Fruit fly (Drosophila melanogaster) whole organism, embryonic: ENCODE data around the gene Pi4KIIalpha.

Experiments used
- Aef1 ChIP-seq: fragments of 200-800 bp; sonication (Bioruptor generic); IDR thresholded peaks from 3 replicates; pipeline ENCODE4 v1.3.6; 2022; ENCODE audit warnings: missing biosample characterization, missing genetic modification characterization
- B-H2 ChIP-seq: fragments of 200-800 bp; sonication (Bioruptor generic); optimal IDR thresholded peaks from 2 replicates; lab custom pipeline; 2018; ENCODE audit warnings: missing biosample characterization, mild to moderate bottlenecking, missing genetic modification characterization
- Bdp1 ChIP-seq: fragments of 200-800 bp; sonication (Bioruptor generic); optimal IDR thresholded peaks from 3 replicates; lab custom pipeline; 2016; ENCODE audit warnings: missing biosample characterization, missing genetic modification characterization
- CG10431 ChIP-seq: fragments of 200-800 bp; sonication (Bioruptor generic); optimal IDR thresholded peaks from 3 replicates; lab custom pipeline; 2018; ENCODE audit warnings: missing biosample characterization, mild to moderate bottlenecking, missing genetic modification characterization
- CG10654 ChIP-seq: fragments of 200-800 bp; sonication (Bioruptor generic); optimal IDR thresholded peaks from 2 replicates; lab custom pipeline; 2016; ENCODE audit warnings: missing biosample characterization, missing genetic modification characterization
- CG10979 ChIP-seq: fragments of 200-800 bp; sonication (Bioruptor generic); optimal IDR thresholded peaks from 2 replicates; lab custom pipeline; 2018; ENCODE audit warnings: missing biosample characterization, mild to moderate bottlenecking, missing genetic modification characterization, moderate library complexity
- CG12299 ChIP-seq: fragments of 200-800 bp; sonication (Bioruptor generic); optimal IDR thresholded peaks from 2 replicates; lab custom pipeline; 2018; ENCODE audit warnings: missing biosample characterization, mild to moderate bottlenecking, missing genetic modification characterization
- CG12659 ChIP-seq: fragments of 200-800 bp; sonication (Bioruptor generic); optimal IDR thresholded peaks from 3 replicates; lab custom pipeline; 2017; ENCODE audit warnings: mild to moderate bottlenecking, missing biosample characterization, missing genetic modification reagents, missing genetic modification characterization
- CG12744 ChIP-seq: fragments of 200-800 bp; sonication (Bioruptor generic); optimal IDR thresholded peaks from 2 replicates; lab custom pipeline; 2016; ENCODE audit warnings: missing biosample characterization, missing genetic modification characterization
- CG14014 ChIP-seq: fragments of 200-800 bp; sonication (Bioruptor generic); IDR thresholded peaks from 2 replicates; pipeline ENCODE4 v1.3.6; 2022; ENCODE audit warnings: missing biosample characterization, missing genetic modification characterization
- CG14710 ChIP-seq: fragments of 200-800 bp; sonication (Bioruptor generic); optimal IDR thresholded peaks from 3 replicates; lab custom pipeline; 2019; ENCODE audit warnings: missing biosample characterization, mild to moderate bottlenecking, missing genetic modification characterization, moderate library complexity
- CG17359 ChIP-seq: fragments of 200-800 bp; sonication (Bioruptor generic); optimal IDR thresholded peaks from 3 replicates; lab custom pipeline; 2018; ENCODE audit warnings: missing biosample characterization, mild to moderate bottlenecking, missing genetic modification characterization, moderate library complexity
- CG17829 ChIP-seq: fragments of 200-800 bp; optimal IDR thresholded peaks from 2 replicates; lab custom pipeline; 2019; ENCODE audit warnings: missing biosample characterization, mild to moderate bottlenecking, missing genetic modification characterization, moderate library complexity
- CG18599 ChIP-seq: fragments of 200-800 bp; sonication (Bioruptor generic); optimal IDR thresholded peaks from 3 replicates; lab custom pipeline; 2017; ENCODE audit warnings: missing biosample characterization, missing genetic modification characterization, mild to moderate bottlenecking, moderate library complexity, missing genetic modification reagents
- CG30020 ChIP-seq: fragments of 200-800 bp; optimal IDR thresholded peaks from 2 replicates; lab custom pipeline; 2019; ENCODE audit warnings: missing biosample characterization, mild to moderate bottlenecking, missing genetic modification characterization, moderate library complexity
- CG32772 ChIP-seq: fragments of 200-800 bp; sonication (Bioruptor generic); IDR thresholded peaks from 2 replicates; pipeline ENCODE4 v1.3.6; 2022; ENCODE audit warnings: missing biosample characterization, missing genetic modification characterization
- CG4854 ChIP-seq: fragments of 200-800 bp; sonication (Bioruptor generic); optimal IDR thresholded peaks from 2 replicates; lab custom pipeline; 2016; ENCODE audit warnings: missing biosample characterization, missing genetic modification characterization, inconsistent platforms
- CG6272 ChIP-seq: fragments of 200-800 bp; sonication (Bioruptor generic); IDR thresholded peaks from 2 replicates; pipeline ENCODE4 v1.3.6; 2022; ENCODE audit warnings: missing biosample characterization, missing genetic modification characterization
- CG6854 ChIP-seq: fragments of 200-800 bp; sonication (Bioruptor generic); optimal IDR thresholded peaks from 3 replicates; lab custom pipeline; 2017; ENCODE audit warnings: missing biosample characterization, mild to moderate bottlenecking, missing genetic modification characterization
- CG7372 ChIP-seq: fragments of 200-800 bp; sonication (Bioruptor generic); IDR thresholded peaks from 2 replicates; pipeline ENCODE4 v1.3.6; 2022; ENCODE audit warnings: missing biosample characterization, missing genetic modification characterization
- CG7839 ChIP-seq: fragments of 200-800 bp; sonication (Bioruptor generic); optimal IDR thresholded peaks from 3 replicates; lab custom pipeline; 2018; ENCODE audit warnings: missing biosample characterization, mild to moderate bottlenecking, missing genetic modification characterization, moderate library complexity
- CG8089 ChIP-seq: fragments of 200-800 bp; sonication (Bioruptor generic); optimal IDR thresholded peaks from 3 replicates; lab custom pipeline; 2016; ENCODE audit warnings: missing biosample characterization, missing genetic modification characterization
- CG8765 ChIP-seq: fragments of 200-800 bp; sonication (Bioruptor generic); IDR thresholded peaks from 2 replicates; pipeline ENCODE4 v1.3.6; 2022; ENCODE audit warnings: missing biosample characterization, missing genetic modification characterization
- CG8944 ChIP-seq: fragments of 200-800 bp; sonication (Bioruptor generic); optimal IDR thresholded peaks from 3 replicates; lab custom pipeline; 2016; ENCODE audit warnings: missing biosample characterization, missing genetic modification characterization
- CG9932 ChIP-seq: fragments of 200-800 bp; sonication (Bioruptor generic); IDR thresholded peaks from 2 replicates; pipeline ENCODE4 v1.3.6; 2022; ENCODE audit warnings: missing biosample characterization, missing genetic modification characterization
- CoRest ChIP-seq: fragments of 200-800 bp; sonication (Bioruptor generic); optimal IDR thresholded peaks from 3 replicates; lab custom pipeline; 2018; ENCODE audit warnings: missing biosample characterization, mild to moderate bottlenecking, missing genetic modification characterization, moderate library complexity
- D19A ChIP-seq: fragments of 200-800 bp; optimal IDR thresholded peaks from 3 replicates; lab custom pipeline; 2019; ENCODE audit warnings: missing biosample characterization, mild to moderate bottlenecking, missing genetic modification characterization, moderate library complexity
- E2f2 ChIP-seq: fragments of 200-800 bp; sonication (Bioruptor generic); IDR thresholded peaks from 2 replicates; pipeline ENCODE4 v1.3.6; 2022; ENCODE audit warnings: missing biosample characterization, missing genetic modification characterization
- ERR ChIP-seq: fragments of 200-800 bp; sonication (Bioruptor generic); optimal IDR thresholded peaks from 2 replicates; lab custom pipeline; 2016; ENCODE audit warnings: missing biosample characterization, missing genetic modification characterization
- Elba2 ChIP-seq: fragments of 200-800 bp; sonication (Bioruptor generic); optimal IDR thresholded peaks from 3 replicates; lab custom pipeline; 2016; ENCODE audit warnings: missing biosample characterization, missing genetic modification characterization
- Fer1 ChIP-seq: fragments of 200-800 bp; sonication (Bioruptor generic); optimal IDR thresholded peaks from 2 replicates; lab custom pipeline; 2017; ENCODE audit warnings: missing biosample characterization, mild to moderate bottlenecking, missing genetic modification characterization
- Hey ChIP-seq: fragments of 200-800 bp; sonication (Bioruptor generic); optimal IDR thresholded peaks from 3 replicates; lab custom pipeline; 2018; ENCODE audit warnings: missing biosample characterization, mild to moderate bottlenecking, missing genetic modification characterization
- Lhr ChIP-seq: fragments of 200-800 bp; sonication (Bioruptor generic); optimal IDR thresholded peaks from 3 replicates; lab custom pipeline; 2017; ENCODE audit warnings: mild to moderate bottlenecking, missing biosample characterization, missing genetic modification reagents, missing genetic modification characterization
- Max ChIP-seq: fragments of 200-800 bp; sonication (Bioruptor generic); optimal IDR thresholded peaks from 2 replicates; lab custom pipeline; 2016; ENCODE audit warnings: missing biosample characterization, mild to moderate bottlenecking, missing genetic modification characterization
- Meics ChIP-seq: fragments of 200-800 bp; sonication (Bioruptor generic); optimal IDR thresholded peaks from 2 replicates; lab custom pipeline; 2017; ENCODE audit warnings: missing biosample characterization, mild to moderate bottlenecking, missing genetic modification characterization
- Sin3A ChIP-seq: fragments of >200 bp; optimal IDR thresholded peaks from 2 replicates; lab custom pipeline; 2018
- disco-r ChIP-seq: fragments of 200-800 bp; sonication (Bioruptor generic); optimal IDR thresholded peaks from 2 replicates; lab custom pipeline; 2016; ENCODE audit warnings: missing biosample characterization, missing genetic modification characterization
- dm ChIP-seq: fragments of 200-800 bp; sonication (Bioruptor generic); optimal IDR thresholded peaks from 3 replicates; lab custom pipeline; 2016; ENCODE audit warnings: missing biosample characterization, missing genetic modification characterization
- fd96Cb ChIP-seq: fragments of 200-800 bp; sonication (Bioruptor generic); optimal IDR thresholded peaks from 2 replicates; lab custom pipeline; 2018; ENCODE audit warnings: missing biosample characterization, mild to moderate bottlenecking, missing genetic modification characterization, moderate library complexity
- gcm2 ChIP-seq: fragments of 200-800 bp; sonication (Bioruptor generic); optimal IDR thresholded peaks from 2 replicates; lab custom pipeline; 2016; ENCODE audit warnings: missing biosample characterization, missing genetic modification characterization
- grn ChIP-seq: fragments of 200-800 bp; sonication (Bioruptor generic); optimal IDR thresholded peaks from 3 replicates; lab custom pipeline; 2017; ENCODE audit warnings: missing biosample characterization, missing genetic modification characterization
- hbn ChIP-seq: fragments of 200-800 bp; sonication (Bioruptor generic); IDR thresholded peaks from 2 replicates; pipeline ENCODE4 v1.3.6; 2022; ENCODE audit warnings: missing biosample characterization, missing genetic modification characterization; ENCODE audit not compliant: partially characterized antibody
- klu ChIP-seq: fragments of 200-800 bp; sonication (Bioruptor generic); IDR thresholded peaks from 2 replicates; pipeline ENCODE4 v1.3.6; 2022; ENCODE audit warnings: missing biosample characterization, missing genetic modification characterization
- pros ChIP-seq: fragments of 200-800 bp; sonication (Bioruptor generic); optimal IDR thresholded peaks from 3 replicates; lab custom pipeline; 2019; ENCODE audit warnings: missing biosample characterization, mild to moderate bottlenecking, missing genetic modification characterization, moderate library complexity
- row ChIP-seq: fragments of 200-800 bp; sonication (Bioruptor generic); IDR thresholded peaks from 3 replicates; pipeline ENCODE4 v1.3.6; 2022; ENCODE audit warnings: missing biosample characterization, missing genetic modification characterization
- salm ChIP-seq: fragments of 200-800 bp; sonication (Bioruptor generic); optimal IDR thresholded peaks from 2 replicates; lab custom pipeline; 2018; ENCODE audit warnings: missing biosample characterization, mild to moderate bottlenecking, missing genetic modification characterization
- scrt ChIP-seq: fragments of 200-800 bp; sonication (Bioruptor generic); optimal IDR thresholded peaks from 2 replicates; lab custom pipeline; 2018; ENCODE audit warnings: missing biosample characterization, mild to moderate bottlenecking, missing genetic modification characterization, moderate library complexity
- so ChIP-seq: fragments of 200-800 bp; sonication (Bioruptor generic); IDR thresholded peaks from 3 replicates; pipeline ENCODE4 v1.3.6; 2022; ENCODE audit warnings: missing biosample characterization, missing genetic modification characterization
- unpg ChIP-seq: fragments of 200-800 bp; sonication (Bioruptor generic); optimal IDR thresholded peaks from 3 replicates; lab custom pipeline; 2018; ENCODE audit warnings: missing biosample characterization, mild to moderate bottlenecking, missing genetic modification characterization, moderate library complexity
- usp ChIP-seq: fragments of >200 bp; optimal IDR thresholded peaks from 2 replicates; lab custom pipeline; 2017; ENCODE audit warnings: missing biosample characterization, missing genetic modification characterization
- wek ChIP-seq: fragments of 200-800 bp; sonication (Bioruptor generic); optimal IDR thresholded peaks from 3 replicates; lab custom pipeline; 2018; ENCODE audit warnings: missing biosample characterization, mild to moderate bottlenecking, missing genetic modification characterization, moderate library complexity
- zf30C ChIP-seq: fragments of 200-800 bp; sonication (Bioruptor generic); optimal IDR thresholded peaks from 3 replicates; lab custom pipeline; 2018; ENCODE audit warnings: missing biosample characterization, mild to moderate bottlenecking, missing genetic modification characterization
- zfh1 ChIP-seq: fragments of 200-800 bp; sonication (Bioruptor generic); IDR thresholded peaks from 3 replicates; pipeline ENCODE4 v1.3.6; 2022; ENCODE audit warnings: missing biosample characterization, missing genetic modification characterization

The Pi4KIIalpha gene

dm6 chr3R:5568590-5568989 lies 5.1 kb upstream of the Pi4KIIalpha start, which contains the start of the genes CG2931 and Rheb (continued):
- peak; percentile 77 for TF ChIP-seq CoRest (tag; lab: Kevin White, UChicago)
- TF ChIP-seq Aef1 = peak; percentile 65; the same call in 2 of the 3 replicates
- peak; percentile 88 for TF ChIP-seq CG12659 (GFP tag; lab: Kevin White, UChicago)
- TF ChIP-seq E2f2 (GFP tag; lab: Robert Waterston, UW) = peak; percentile 51; the same call in 1 of the 2 replicates
- TF ChIP-seq ERR (GFP tag; lab: Kevin White, UChicago) = peak; percentile 24
- TF ChIP-seq scrt = no peak
- peak; percentile 47 for TF ChIP-seq CG17359 (tag; lab: Kevin White, UChicago)
- peak; percentile 68 for TF ChIP-seq CG6272 (GFP tag; lab: Robert Waterston, UW)
- no peak for TF ChIP-seq disco-r (GFP tag; lab: Kevin White, UChicago)
- TF ChIP-seq unpg (GFP tag; lab: Kevin White, UChicago) = peak; percentile 69
- TF ChIP-seq dm = peak; percentile 16
- no peak for TF ChIP-seq CG8765 (GFP tag; lab: Robert Waterston, UW)
- peak; percentile 16 for TF ChIP-seq salm (tag; lab: Kevin White, UChicago)
- TF ChIP-seq Meics (GFP tag; lab: Kevin White, UChicago) = peak; percentile 44
- peak; percentile 60 for TF ChIP-seq CG32772 (GFP tag; lab: Robert Waterston, UW)
- no peak for TF ChIP-seq CG6854 (GFP tag; lab: Kevin White, UChicago)
- peak; percentile 16 for TF ChIP-seq CG10431
- peak; percentile 25; the same call in 1 of the 2 replicates for TF ChIP-seq klu (GFP tag; lab: Robert Waterston, UW)
- peak; percentile 97 for TF ChIP-seq CG30020 (tag; lab: Kevin White, UChicago)
- TF ChIP-seq CG4854 (GFP tag; lab: Kevin White, UChicago) = peak; percentile 27
- TF ChIP-seq CG18599 (GFP tag; lab: Kevin White, UChicago) = peak; percentile 37
- TF ChIP-seq grn = peak; percentile 39
- TF ChIP-seq CG8944 (GFP tag; lab: Kevin White, UChicago) = no peak
- TF ChIP-seq CG10654 (GFP tag; lab: Kevin White, UChicago) = peak; percentile 56
- no peak for TF ChIP-seq so
- peak; percentile 42 for TF ChIP-seq CG12744
- peak; percentile 58 for TF ChIP-seq CG10979 (tag; lab: Kevin White, UChicago)
- peak; percentile 71 for TF ChIP-seq Sin3A
- TF ChIP-seq B-H2 (GFP tag; lab: Kevin White, UChicago) = peak; percentile 72
- peak; percentile 48 for TF ChIP-seq D19A (tag; lab: Kevin White, UChicago)
- peak; percentile 76 for TF ChIP-seq Lhr (GFP tag; lab: Kevin White, UChicago)
- TF ChIP-seq CG9932 (GFP tag; lab: Robert Waterston, UW) = peak; percentile 83
- peak; percentile 48 for TF ChIP-seq fd96Cb (tag; lab: Kevin White, UChicago)
- TF ChIP-seq zf30C = no peak
- TF ChIP-seq row (GFP tag; lab: Robert Waterston, UW) = peak; percentile 94
- TF ChIP-seq Max (GFP tag; lab: Kevin White, UChicago) = peak; percentile 66

- TF ChIP-seq Bdp1 (peak; percentile 69), CG8089 (GFP tag; lab: Kevin White, UChicago) (peak; percentile 53), CG14710 (tag; lab: Kevin White, UChicago) (peak; percentile 28), CG7372 (peak; percentile 60; the same call in 1 of the 2 replicates), pros (GFP tag; lab: Kevin White, UChicago) (no peak), wek (GFP tag; lab: Kevin White, UChicago) (no peak), gcm2 (GFP tag; lab: Kevin White, UChicago) (peak; percentile 67), CG7839 (tag; lab: Kevin White, UChicago) (no peak), zfh1 (GFP tag; lab: Robert Waterston, UW) (peak; percentile 88), Elba2 (GFP tag; lab: Kevin White, UChicago) (no peak), Hey (tag; lab: Kevin White, UChicago) (peak; percentile 91), CG17829 (peak; percentile 51), usp (GFP tag; lab: Kevin White, UChicago) (no peak), hbn (no peak), CG12299 (tag; lab: Kevin White, UChicago) (peak; percentile 11), Fer1 (GFP tag; lab: Kevin White, UChicago) (peak; percentile 82), CG14014 (GFP tag; lab: Robert Waterston, UW) (peak; percentile 89)
Measured at dm6 chr3R:5565623-5566022, 2.2 kb upstream of the Pi4KIIalpha start.
